Fruit fly (Drosophila melanogaster) whole organism, prepupa: Measurements from ENCODE around the gene Edc3.

Experiments
- Blimp-1 ChIP-seq: fragments of 200-800 bp; sonication (Bioruptor generic); optimal IDR thresholded peaks from 3 replicates; lab custom pipeline; 2017; ENCODE audit warnings: missing biosample characterization, missing genetic modification characterization, mild to moderate bottlenecking, moderate library complexity, missing genetic modification reagents
- CG11902 ChIP-seq: fragments of 200-800 bp; sonication (Bioruptor generic); optimal IDR thresholded peaks from 3 replicates; lab custom pipeline; 2016; ENCODE audit warnings: missing biosample characterization, missing genetic modification characterization
- CG34406 ChIP-seq: fragments of 200-800 bp; sonication (Bioruptor generic); optimal IDR thresholded peaks from 3 replicates; lab custom pipeline; 2016; ENCODE audit warnings: missing biosample characterization, missing genetic modification characterization
- CG7368 ChIP-seq: fragments of 200-800 bp; sonication (Bioruptor generic); optimal IDR thresholded peaks from 3 replicates; lab custom pipeline; 2016; ENCODE audit warnings: missing biosample characterization, missing genetic modification characterization
- Gug ChIP-seq: fragments of 200-800 bp; sonication (Bioruptor generic); IDR thresholded peaks from 2 replicates; pipeline ENCODE4 v1.3.6; 2022; ENCODE audit warnings: missing biosample characterization, missing genetic modification characterization
- Hr38 ChIP-seq: sonication (Bioruptor generic); optimal IDR thresholded peaks from 2 replicates; lab custom pipeline; 2016; ENCODE audit warnings: missing biosample characterization, missing genetic modification characterization
- Lpt ChIP-seq: fragments of 200-800 bp; sonication (Bioruptor generic); optimal IDR thresholded peaks from 3 replicates; lab custom pipeline; 2016; ENCODE audit warnings: missing biosample characterization, missing genetic modification characterization
- Sox102F ChIP-seq: fragments of 200-800 bp; sonication (Bioruptor generic); optimal IDR thresholded peaks from 2 replicates; lab custom pipeline; 2016; ENCODE audit warnings: missing biosample characterization, mild to moderate bottlenecking, missing genetic modification characterization
- Sox15 ChIP-seq: fragments of 200-800 bp; sonication (Bioruptor generic); optimal IDR thresholded peaks from 3 replicates; lab custom pipeline; 2016; ENCODE audit warnings: missing biosample characterization, missing genetic modification characterization
- pdm3 ChIP-seq: fragments of 200-800 bp; sonication (Bioruptor generic); optimal IDR thresholded peaks from 3 replicates; lab custom pipeline; 2016; ENCODE audit warnings: missing biosample characterization, missing genetic modification characterization
- spab ChIP-seq: fragments of 200-800 bp; sonication (Bioruptor generic); optimal IDR thresholded peaks from 2 replicates; lab custom pipeline; 2017; ENCODE audit warnings: missing biosample characterization, mild to moderate bottlenecking, missing genetic modification characterization, missing genetic modification reagents
- topi ChIP-seq: fragments of 200-800 bp; sonication (Bioruptor generic); optimal IDR thresholded peaks from 3 replicates; lab custom pipeline; 2016; ENCODE audit warnings: missing biosample characterization, missing genetic modification characterization

DNA sequence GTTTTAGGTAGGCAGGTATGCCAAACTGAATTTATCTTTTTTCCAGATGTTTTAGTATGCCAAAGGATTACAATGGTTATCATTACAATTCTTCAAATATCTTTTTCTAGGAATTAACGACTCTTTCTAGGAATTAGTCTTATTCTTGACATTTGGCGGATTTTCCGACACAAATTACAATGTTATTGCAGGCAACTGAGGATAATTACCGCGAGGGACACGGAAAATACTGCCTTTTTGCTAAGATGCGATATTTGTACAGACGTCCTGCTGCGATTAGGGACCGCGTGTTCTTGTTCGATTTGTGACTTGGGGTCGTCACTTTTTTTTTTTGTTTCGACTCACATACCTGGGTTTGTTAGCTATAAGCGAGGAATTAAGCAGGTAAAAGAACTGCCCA lies 26.1 kb upstream of the Edc3 start:
- no peak for TF ChIP-seq Lpt
- no peak for TF ChIP-seq CG7368
- TF ChIP-seq Hr38 (GFP tag; lab: Kevin White, UChicago), result no peak
- TF ChIP-seq spab (GFP tag; lab: Kevin White, UChicago), result no peak
- TF ChIP-seq Sox102F, result no peak
- no peak for TF ChIP-seq CG34406 (GFP tag; lab: Kevin White, UChicago)
- no peak for TF ChIP-seq Gug (GFP tag; lab: Robert Waterston, UW)
- no peak for TF ChIP-seq Sox15 (GFP tag; lab: Kevin White, UChicago)
- TF ChIP-seq topi (GFP tag; lab: Kevin White, UChicago), result no peak
- no peak for TF ChIP-seq pdm3 (GFP tag; lab: Kevin White, UChicago)
- no peak for TF ChIP-seq CG11902 (GFP tag; lab: Kevin White, UChicago)
- no peak for TF ChIP-seq Blimp-1 (GFP tag; lab: Kevin White, UChicago)
